Fruit fly (Drosophila melanogaster) Kc167 (cell line): ENCODE measurements around the gene tkv.

Source experiments
- Myc ChIP-seq: fragments of >200 bp; optimal IDR thresholded peaks from 2 replicates; lab custom pipeline; 2017; ENCODE audit warnings: missing external identifiers
- h ChIP-seq: fragments of >200 bp; optimal IDR thresholded peaks from 3 replicates; lab custom pipeline; 2018; ENCODE audit warnings: missing external identifiers

DNA sequence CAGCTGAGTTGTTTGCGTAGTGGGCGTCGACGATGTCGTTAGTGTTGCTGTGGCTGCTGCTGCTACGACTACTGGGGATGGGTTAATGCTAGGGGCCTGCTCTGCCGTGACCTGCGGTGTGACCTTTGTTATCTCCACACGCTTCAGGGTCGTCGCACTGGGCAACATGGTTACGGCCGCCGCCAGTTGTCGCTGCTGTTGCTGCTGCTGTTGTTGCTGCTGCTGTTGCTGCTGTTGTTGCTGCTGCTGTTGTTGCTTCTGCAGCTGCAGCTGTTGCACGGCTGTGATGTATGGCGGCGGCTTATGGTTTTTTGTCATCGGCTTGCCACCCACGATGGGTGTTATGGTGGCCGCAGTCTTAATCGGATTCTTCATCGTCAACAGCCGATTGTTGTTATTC lies 48.9 kb upstream of the tkv start:
- TF ChIP-seq Myc (lab: Kevin White, UChicago) (no peak), h (lab: Kevin White, UChicago) (no peak)
